Worm (Caenorhabditis elegans): ENCODE measurements around the gene E03H12.5.

ce11 chrIV:4930045-4930444 is 47.0 kb upstream of the E03H12.5 start, which contains the start of gene Y9C9A.8:
- TF ChIP-seq hlh-15 (tag; optimal IDR thresholded peaks at IDR 0.05) (no peak), pha-4 (tag; optimal IDR thresholded peaks at IDR 0.05) (no peak), tbx-7 (tag; optimal IDR thresholded peaks at IDR 0.05) (no peak), elt-2 (tag; optimal IDR thresholded peaks at IDR 0.05) (no peak)

Measured in whole organism, late embryonic.